Fruit fly (Drosophila melanogaster) whole organism, prepupa: ENCODE results near the gene ago.

Experiments
- CG10631 ChIP-seq: fragments of 200-800 bp; sonication (Bioruptor generic); optimal IDR thresholded peaks from 2 replicates; lab custom pipeline; 2016; ENCODE audit warnings: missing biosample characterization, missing genetic modification characterization
- CG10669 ChIP-seq: fragments of 200-800 bp; sonication (Bioruptor generic); optimal IDR thresholded peaks from 3 replicates; lab custom pipeline; 2018; ENCODE audit warnings: missing biosample characterization, mild to moderate bottlenecking, missing genetic modification characterization, moderate library complexity
- CG11294 ChIP-seq: fragments of 200-800 bp; sonication (Bioruptor generic); IDR thresholded peaks from 2 replicates; pipeline ENCODE4 v1.3.6; 2022; ENCODE audit warnings: missing biosample characterization, missing genetic modification characterization
- CG11762 ChIP-seq: fragments of 200-800 bp; sonication (Bioruptor generic); optimal IDR thresholded peaks from 3 replicates; lab custom pipeline; 2016; ENCODE audit warnings: missing biosample characterization, missing genetic modification characterization; ENCODE audit not compliant: insufficient read depth
- CG11902 ChIP-seq: fragments of 200-800 bp; sonication (Bioruptor generic); optimal IDR thresholded peaks from 3 replicates; lab custom pipeline; 2016; ENCODE audit warnings: missing biosample characterization, missing genetic modification characterization
- CG15336 ChIP-seq: fragments of 200-800 bp; sonication (Bioruptor generic); IDR thresholded peaks from 2 replicates; pipeline ENCODE4 v1.3.6; 2022; ENCODE audit warnings: missing biosample characterization, missing genetic modification characterization
- CG1621 ChIP-seq: fragments of 200-800 bp; sonication (Bioruptor generic); optimal IDR thresholded peaks from 3 replicates; lab custom pipeline; 2018; ENCODE audit warnings: missing biosample characterization, mild to moderate bottlenecking, missing genetic modification characterization
- CG16779 ChIP-seq: fragments of 200-800 bp; sonication (Bioruptor generic); optimal IDR thresholded peaks from 3 replicates; lab custom pipeline; 2017; ENCODE audit warnings: missing biosample characterization, mild to moderate bottlenecking, missing genetic modification characterization
- CG3032 ChIP-seq: fragments of 200-800 bp; optimal IDR thresholded peaks from 2 replicates; lab custom pipeline; 2019; ENCODE audit warnings: missing biosample characterization, mild to moderate bottlenecking, missing genetic modification characterization, moderate library complexity
- CG32006 ChIP-seq: fragments of 200-800 bp; sonication (Bioruptor generic); optimal IDR thresholded peaks from 3 replicates; lab custom pipeline; 2017; ENCODE audit warnings: missing biosample characterization, mild to moderate bottlenecking, missing genetic modification characterization
- CG4318 ChIP-seq: fragments of 200-800 bp; sonication (Bioruptor generic); optimal IDR thresholded peaks from 3 replicates; lab custom pipeline; 2017; ENCODE audit warnings: missing biosample characterization, mild to moderate bottlenecking, missing genetic modification characterization
- CG6163 ChIP-seq: fragments of 200-800 bp; sonication (Bioruptor generic); IDR thresholded peaks from 3 replicates; pipeline ENCODE4 v1.3.6; 2022; ENCODE audit warnings: missing biosample characterization, missing genetic modification characterization
- CG6276 ChIP-seq: fragments of 200-800 bp; sonication (Bioruptor generic); optimal IDR thresholded peaks from 2 replicates; lab custom pipeline; 2017; ENCODE audit warnings: missing biosample characterization, mild to moderate bottlenecking, missing genetic modification characterization
- CG6792 ChIP-seq: fragments of 200-800 bp; sonication (Bioruptor generic); optimal IDR thresholded peaks from 3 replicates; lab custom pipeline; 2016; ENCODE audit warnings: missing biosample characterization, missing genetic modification characterization
- CG6854 ChIP-seq: fragments of 200-800 bp; sonication (Bioruptor generic); optimal IDR thresholded peaks from 2 replicates; lab custom pipeline; 2017; ENCODE audit warnings: missing biosample characterization, mild to moderate bottlenecking, missing genetic modification characterization
- CG7368 ChIP-seq: fragments of 200-800 bp; sonication (Bioruptor generic); optimal IDR thresholded peaks from 3 replicates; lab custom pipeline; 2016; ENCODE audit warnings: missing biosample characterization, missing genetic modification characterization
- CG8119 ChIP-seq: fragments of 200-800 bp; sonication (Bioruptor generic); IDR thresholded peaks from 3 replicates; pipeline ENCODE4 v1.3.6; 2022; ENCODE audit warnings: missing biosample characterization, missing genetic modification characterization
- CG9139 ChIP-seq: fragments of 200-800 bp; sonication (Bioruptor generic); optimal IDR thresholded peaks from 3 replicates; lab custom pipeline; 2017; ENCODE audit warnings: missing biosample characterization, mild to moderate bottlenecking, missing genetic modification characterization
- Eip78C ChIP-seq: fragments of 200-800 bp; sonication (Bioruptor generic); peaks from one replicate; lab custom pipeline; 2016; ENCODE audit warnings: missing biosample characterization, missing genetic modification characterization
- Ets21C ChIP-seq: fragments of 200-800 bp; sonication (Bioruptor generic); optimal IDR thresholded peaks from 3 replicates; lab custom pipeline; 2016; ENCODE audit warnings: missing biosample characterization, missing genetic modification characterization
- Ets96B ChIP-seq: fragments of 200-800 bp; optimal IDR thresholded peaks from 2 replicates; lab custom pipeline; 2019; ENCODE audit warnings: missing biosample characterization, mild to moderate bottlenecking, missing genetic modification characterization, moderate library complexity
- Gug ChIP-seq: fragments of 200-800 bp; sonication (Bioruptor generic); IDR thresholded peaks from 2 replicates; pipeline ENCODE4 v1.3.6; 2022; ENCODE audit warnings: missing biosample characterization, missing genetic modification characterization
- Hr38 ChIP-seq: sonication (Bioruptor generic); optimal IDR thresholded peaks from 2 replicates; lab custom pipeline; 2016; ENCODE audit warnings: missing biosample characterization, missing genetic modification characterization
- Hr39 ChIP-seq: fragments of 200-800 bp; sonication (Bioruptor generic); optimal IDR thresholded peaks from 2 replicates; lab custom pipeline; 2016; ENCODE audit warnings: missing biosample characterization, missing genetic modification characterization
- Lpt ChIP-seq: fragments of 200-800 bp; sonication (Bioruptor generic); optimal IDR thresholded peaks from 3 replicates; lab custom pipeline; 2016; ENCODE audit warnings: missing biosample characterization, missing genetic modification characterization
- Met ChIP-seq: fragments of 200-800 bp; sonication (Bioruptor generic); optimal IDR thresholded peaks from 3 replicates; lab custom pipeline; 2016; ENCODE audit warnings: missing biosample characterization, missing genetic modification characterization
- OdsH ChIP-seq: fragments of 200-800 bp; sonication (Bioruptor generic); optimal IDR thresholded peaks from 3 replicates; lab custom pipeline; 2016; ENCODE audit warnings: missing biosample characterization, missing genetic modification characterization
- Smox ChIP-seq: fragments of 200-800 bp; sonication (Bioruptor generic); optimal IDR thresholded peaks from 3 replicates; lab custom pipeline; 2016; ENCODE audit warnings: missing biosample characterization, missing genetic modification characterization
- Sox102F ChIP-seq: fragments of 200-800 bp; sonication (Bioruptor generic); optimal IDR thresholded peaks from 2 replicates; lab custom pipeline; 2016; ENCODE audit warnings: missing biosample characterization, mild to moderate bottlenecking, missing genetic modification characterization
- Sox14 ChIP-seq: fragments of 200-800 bp; sonication (Bioruptor generic); optimal IDR thresholded peaks from 3 replicates; lab custom pipeline; 2016; ENCODE audit warnings: missing biosample characterization, missing genetic modification characterization
- Sox15 ChIP-seq: fragments of 200-800 bp; sonication (Bioruptor generic); optimal IDR thresholded peaks from 3 replicates; lab custom pipeline; 2016; ENCODE audit warnings: missing biosample characterization, missing genetic modification characterization
- achi ChIP-seq: fragments of 200-800 bp; sonication (Bioruptor generic); optimal IDR thresholded peaks from 3 replicates; lab custom pipeline; 2016; ENCODE audit warnings: missing biosample characterization, missing genetic modification characterization
- dac ChIP-seq: fragments of 200-800 bp; sonication (Bioruptor generic); optimal IDR thresholded peaks from 2 replicates; lab custom pipeline; 2017; ENCODE audit warnings: missing biosample characterization, mild to moderate bottlenecking, missing genetic modification characterization
- dsx ChIP-seq: fragments of 200-800 bp; optimal IDR thresholded peaks from 3 replicates; lab custom pipeline; 2019; ENCODE audit warnings: missing biosample characterization, mild to moderate bottlenecking, missing genetic modification characterization, moderate library complexity; ENCODE audit not compliant: poor library complexity, severe bottlenecking
- eg ChIP-seq: fragments of 200-800 bp; sonication (Bioruptor generic); IDR thresholded peaks from 3 replicates; pipeline ENCODE4 v1.3.6; 2022; ENCODE audit warnings: missing biosample characterization, missing genetic modification characterization
- fd85E ChIP-seq: fragments of 200-800 bp; sonication (Bioruptor generic); optimal IDR thresholded peaks from 3 replicates; lab custom pipeline; 2016; ENCODE audit warnings: missing biosample characterization, missing genetic modification characterization
- fkh ChIP-seq: fragments of 200-800 bp; sonication (Bioruptor generic); optimal IDR thresholded peaks from 3 replicates; lab custom pipeline; 2017; ENCODE audit warnings: missing biosample characterization, mild to moderate bottlenecking, missing genetic modification characterization, moderate library complexity
- lz ChIP-seq: fragments of 200-800 bp; sonication (Bioruptor generic); optimal IDR thresholded peaks from 3 replicates; lab custom pipeline; 2016; ENCODE audit warnings: missing biosample characterization, missing genetic modification characterization
- net ChIP-seq: fragments of 200-800 bp; sonication (Bioruptor generic); optimal IDR thresholded peaks from 3 replicates; lab custom pipeline; 2016; ENCODE audit warnings: missing biosample characterization, missing genetic modification characterization
- salr ChIP-seq, 2 experiments: fragments of 200-800 bp; sonication (Bioruptor generic); optimal IDR thresholded peaks; 3 replicates each; lab custom pipeline; 2016 to 2018; ENCODE audit warnings: missing biosample characterization in 2 of 2, missing genetic modification characterization in 2 of 2, mild to moderate bottlenecking in 1 of 2
- ss ChIP-seq, 2 experiments: fragments of 200-800 bp; sonication (Bioruptor generic); optimal IDR thresholded peaks; 2 replicates in 1 of 2; 3 replicates in 1 of 2; lab custom pipeline; 2017 to 2018; ENCODE audit warnings: mild to moderate bottlenecking in 2 of 2, missing biosample characterization in 2 of 2, missing genetic modification characterization in 2 of 2, moderate library complexity in 1 of 2
- svp ChIP-seq: fragments of 200-800 bp; sonication (Bioruptor generic); peaks from one replicate; lab custom pipeline; 2016; ENCODE audit warnings: missing biosample characterization, missing genetic modification characterization

Gene ago

dm6 chr3L:4230357-4230901 lies 23.7 kb downstream of the ago start (continued):
- TF ChIP-seq OdsH (GFP tag; lab: Kevin White, UChicago) (peak; percentile 94), CG6163 (GFP tag; lab: Robert Waterston, UW) (peak; percentile 87), CG6276 (GFP tag; lab: Kevin White, UChicago) (peak; percentile 91), CG6792 (peak; percentile 83), Sox14 (GFP tag; lab: Kevin White, UChicago) (peak; percentile 91), CG6854 (GFP tag; lab: Kevin White, UChicago) (no peak), dac (peak; percentile 92), CG1621 (tag; lab: Kevin White, UChicago) (peak; percentile 88), ss (GFP tag; optimal IDR thresholded peaks at IDR 0.05; lab: Kevin White, UChicago) (peak; percentile 93 to 94), eg (GFP tag; lab: Robert Waterston, UW) (peak; percentile 90), fkh (GFP tag; lab: Kevin White, UChicago) (peak; percentile 36), CG15336 (GFP tag; lab: Robert Waterston, UW) (peak; percentile 93), CG4318 (GFP tag; lab: Kevin White, UChicago) (peak; percentile 93), Hr39 (GFP tag; lab: Kevin White, UChicago) (peak; percentile 64), svp (GFP tag; lab: Kevin White, UChicago) (peak; percentile 75), CG11762 (GFP tag; lab: Kevin White, UChicago) (peak; percentile 91), Sox102F (GFP tag; lab: Kevin White, UChicago) (peak; percentile 39)

dm6 chr3L:4229365-4229967 lies 24.6 kb downstream of the ago start:
- TF ChIP-seq Eip78C (GFP tag; lab: Kevin White, UChicago) (peak; percentile 65), lz (GFP tag; lab: Kevin White, UChicago) (no peak), CG10631 (GFP tag; lab: Kevin White, UChicago) (peak; percentile 1), CG8119 (GFP tag; lab: Robert Waterston, UW) (no peak)
- TF ChIP-seq, all 60 proteins: peak for 2

- TF ChIP-seq CG6276 (GFP tag; lab: Kevin White, UChicago) = peak; percentile 99
- TF ChIP-seq CG11902 (GFP tag; lab: Kevin White, UChicago) = peak; percentile 97
- TF ChIP-seq salr (GFP tag; optimal IDR thresholded peaks at IDR 0.05; lab: Kevin White, UChicago) = peak; percentile 96 to 98
- TF ChIP-seq dac = peak; percentile 97
- TF ChIP-seq Hr38 (GFP tag; lab: Kevin White, UChicago) = peak; percentile 87
- peak; percentile 99 for TF ChIP-seq CG3032
- peak; percentile 99 for TF ChIP-seq CG6163 (GFP tag; lab: Robert Waterston, UW)
- peak; percentile 98 for TF ChIP-seq net (GFP tag; lab: Kevin White, UChicago)
- peak; percentile 95 for TF ChIP-seq Sox102F (GFP tag; lab: Kevin White, UChicago)
- peak; percentile 98 for TF ChIP-seq CG16779 (tag; lab: Kevin White, UChicago)
- TF ChIP-seq Ets96B = peak; percentile 99
- peak; percentile 99 for TF ChIP-seq Sox14 (GFP tag; lab: Kevin White, UChicago)
- peak; percentile 98 for TF ChIP-seq dsx (GFP tag; lab: Kevin White, UChicago)
- peak; percentile 98 for TF ChIP-seq CG1621 (tag; lab: Kevin White, UChicago)
- peak; percentile 98 for TF ChIP-seq CG7368 (GFP tag; lab: Kevin White, UChicago)
- peak; percentile 97 for TF ChIP-seq Met (GFP tag; lab: Kevin White, UChicago)
- peak; percentile 99 for TF ChIP-seq svp (GFP tag; lab: Kevin White, UChicago)
- TF ChIP-seq Eip78C (GFP tag; lab: Kevin White, UChicago) = peak; percentile 100
- peak; percentile 100 for TF ChIP-seq CG8119 (GFP tag; lab: Robert Waterston, UW)
- peak; percentile 99 for TF ChIP-seq CG32006 (GFP tag; lab: Kevin White, UChicago)
- TF ChIP-seq Sox15 = peak; percentile 93
- TF ChIP-seq CG9139 (GFP tag; lab: Kevin White, UChicago) = peak; percentile 98
- peak; percentile 91 for TF ChIP-seq Smox (GFP tag; lab: Kevin White, UChicago)
- peak; percentile 98 to 99 for TF ChIP-seq ss (GFP tag; optimal IDR thresholded peaks at IDR 0.05; lab: Kevin White, UChicago)
- peak; percentile 97 for TF ChIP-seq CG11762 (GFP tag; lab: Kevin White, UChicago)
- peak; percentile 100 for TF ChIP-seq CG15336 (GFP tag; lab: Robert Waterston, UW)
- peak; percentile 99 for TF ChIP-seq CG4318 (GFP tag; lab: Kevin White, UChicago)
- TF ChIP-seq CG10669 (GFP tag; lab: Kevin White, UChicago) = peak; percentile 99
- peak; percentile 99 for TF ChIP-seq Gug
- TF ChIP-seq CG11294 (GFP tag; lab: Robert Waterston, UW) = peak; percentile 98
- peak; percentile 97 for TF ChIP-seq Lpt
- peak; percentile 80 for TF ChIP-seq fd85E (GFP tag; lab: Kevin White, UChicago)
- TF ChIP-seq CG6792 = peak; percentile 98
- TF ChIP-seq Hr39 (GFP tag; lab: Kevin White, UChicago) = peak; percentile 97
- peak; percentile 91 for TF ChIP-seq Ets21C (GFP tag; lab: Kevin White, UChicago)
- peak; percentile 98 for TF ChIP-seq achi (GFP tag; lab: Kevin White, UChicago)
Observed at dm6 chr3L:4228187-4228836, 25.8 kb downstream of the ago start.
